Worm (Caenorhabditis elegans) whole organism, L1 larva: ENCODE measurements around the gene F21F8.5.

Experiments
- aly-2 ChIP-seq: fragments of 150-350 bp; optimal IDR thresholded peaks from 2 replicates; lab custom pipeline; 2014; ENCODE audit warnings: missing biosample characterization, missing genetic modification characterization
- ces-1 ChIP-seq: fragments of 150-350 bp; optimal IDR thresholded peaks from 2 replicates; lab custom pipeline; 2014; ENCODE audit warnings: missing biosample characterization, missing genetic modification reagents, missing genetic modification characterization
- dsc-1 ChIP-seq: sonication (generic microtip); optimal IDR thresholded peaks from 2 replicates; lab custom pipeline; 2016; ENCODE audit warnings: mild to moderate bottlenecking, missing genetic modification characterization, missing compliant biosample characterization
- elt-3 ChIP-seq, 6 experiments: fragments of 150-350 bp in 1 of 6; sonication (generic microtip); optimal IDR thresholded peaks; 2 replicates each; lab custom pipeline; 2017 to 2018; ENCODE audit warnings: missing biosample characterization in 6 of 6, missing genetic modification characterization in 6 of 6, inconsistent platforms in 1 of 6
- ets-5 ChIP-seq: fragments of 200-800 bp; sonication (Bioruptor generic); IDR thresholded peaks from 2 replicates; pipeline ENCODE4 v1.3.6; 2022; ENCODE audit warnings: missing genetic modification characterization, missing compliant biosample characterization
- lir-3 ChIP-seq: sonication (generic microtip); optimal IDR thresholded peaks from 2 replicates; lab custom pipeline; 2016; ENCODE audit warnings: mild to moderate bottlenecking, missing genetic modification characterization, moderate library complexity, missing compliant biosample characterization; ENCODE audit not compliant: poor library complexity
- nhr-11 ChIP-seq: fragments of 150-350 bp; optimal IDR thresholded peaks from 2 replicates; lab custom pipeline; 2014; ENCODE audit warnings: missing biosample characterization, missing genetic modification characterization
- nhr-12 ChIP-seq: sonication (generic microtip); optimal IDR thresholded peaks from 2 replicates; lab custom pipeline; 2017; ENCODE audit warnings: missing biosample characterization, missing genetic modification characterization
- nhr-20 ChIP-seq: sonication (generic microtip); optimal IDR thresholded peaks from 2 replicates; lab custom pipeline; 2016; ENCODE audit warnings: mild to moderate bottlenecking, missing genetic modification characterization, missing compliant biosample characterization
- nhr-71 ChIP-seq: sonication (generic microtip); optimal IDR thresholded peaks from 2 replicates; lab custom pipeline; 2016; ENCODE audit warnings: mild to moderate bottlenecking, missing genetic modification characterization, moderate library complexity, missing compliant biosample characterization
- nhr-77 ChIP-seq: fragments of 150-350 bp; optimal IDR thresholded peaks from 2 replicates; lab custom pipeline; 2014; ENCODE audit warnings: missing biosample characterization, missing genetic modification characterization
- rnt-1 ChIP-seq: sonication (generic microtip); optimal IDR thresholded peaks from 2 replicates; lab custom pipeline; 2016; ENCODE audit warnings: mild to moderate bottlenecking, missing genetic modification characterization, moderate library complexity, missing compliant biosample characterization
- sptf-1 ChIP-seq: fragments of 150-350 bp; optimal IDR thresholded peaks from 2 replicates; lab custom pipeline; 2014; ENCODE audit warnings: missing biosample characterization, missing genetic modification characterization
- unc-62 ChIP-seq: fragments of 150-350 bp; optimal IDR thresholded peaks from 2 replicates; lab custom pipeline; 2014; ENCODE audit warnings: missing biosample characterization, missing genetic modification reagents, missing genetic modification characterization

DNA sequence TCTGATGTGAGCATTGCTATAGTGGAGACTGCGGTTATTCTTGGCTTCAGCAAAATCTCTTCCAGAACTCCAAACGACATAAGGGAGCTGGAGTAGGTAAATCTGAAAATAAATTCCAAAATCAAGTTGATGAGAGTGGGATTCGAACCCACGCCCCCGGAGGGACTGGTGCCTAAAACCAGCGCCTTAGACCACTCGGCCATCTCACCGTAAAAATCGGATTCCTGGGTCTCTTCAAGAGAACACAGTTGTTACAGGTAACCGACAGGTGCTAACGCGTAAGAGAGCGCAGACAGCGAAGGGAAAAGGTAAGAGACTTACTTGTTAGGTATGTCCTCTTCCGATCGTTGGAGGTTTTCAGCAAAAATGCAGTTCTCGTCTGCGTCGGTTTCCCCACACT is 30.8 kb downstream of the F21F8.5 start:
- no peak for TF ChIP-seq rnt-1
- no peak for TF ChIP-seq lir-3 (tag; lab: Kevin White, UChicago)
- TF ChIP-seq unc-62 (GFP tag; lab: Kevin White, UChicago): no peak
- TF ChIP-seq ces-1 (GFP tag; lab: Kevin White, UChicago): no peak
- TF ChIP-seq nhr-20 (tag; lab: Kevin White, UChicago): peak; percentile 48
- peak in 3 of 6 experiments; percentile 0 to 42 (median 20) for TF ChIP-seq elt-3 (tag; optimal IDR thresholded peaks at IDR 0.05; lab: Kevin White, UChicago)
- no peak for TF ChIP-seq nhr-12 (tag; lab: Kevin White, UChicago)
- peak; percentile 49 for TF ChIP-seq nhr-71 (tag; lab: Kevin White, UChicago)
- no peak for TF ChIP-seq sptf-1 (tag; lab: Kevin White, UChicago)
- TF ChIP-seq nhr-11 (tag; lab: Kevin White, UChicago): no peak
- TF ChIP-seq nhr-77 (tag; lab: Kevin White, UChicago): peak; percentile 47
- TF ChIP-seq dsc-1 (tag; lab: Kevin White, UChicago): no peak
- no peak for TF ChIP-seq aly-2 (tag; lab: Kevin White, UChicago)
- no peak for TF ChIP-seq ets-5 (GFP tag; lab: Robert Waterston, UW)
